Worm (Caenorhabditis elegans) whole organism, L2 larva: ENCODE measurements around the gene R03E9.2.

Source experiments
- ceh-16 ChIP-seq: fragments of 150-350 bp; optimal IDR thresholded peaks from 2 replicates; lab custom pipeline; 2014; ENCODE audit warnings: missing biosample characterization, missing genetic modification characterization
- ceh-82 ChIP-seq: fragments of 150-350 bp; optimal IDR thresholded peaks from 2 replicates; lab custom pipeline; 2014; ENCODE audit warnings: missing biosample characterization, missing genetic modification characterization
- elt-1 ChIP-seq: fragments of 150-350 bp; optimal IDR thresholded peaks from 2 replicates; lab custom pipeline; 2014; ENCODE audit warnings: missing biosample characterization, missing genetic modification characterization
- lin-39 ChIP-seq: fragments of 150-350 bp; optimal IDR thresholded peaks from 2 replicates; lab custom pipeline; 2014; ENCODE audit warnings: missing biosample characterization, missing genetic modification reagents, missing genetic modification characterization
- nhr-11 ChIP-seq: fragments of 150-350 bp; optimal IDR thresholded peaks from 2 replicates; lab custom pipeline; 2014; ENCODE audit warnings: missing biosample characterization, missing genetic modification characterization
- nhr-12 ChIP-seq: fragments of 150-350 bp; optimal IDR thresholded peaks from 2 replicates; lab custom pipeline; 2014; ENCODE audit warnings: missing biosample characterization, missing genetic modification characterization
- nhr-129 ChIP-seq: fragments of 150-350 bp; optimal IDR thresholded peaks from 2 replicates; lab custom pipeline; 2014; ENCODE audit warnings: missing biosample characterization, missing genetic modification characterization
- nhr-237 ChIP-seq: fragments of 150-350 bp; optimal IDR thresholded peaks from 2 replicates; lab custom pipeline; 2014; ENCODE audit warnings: missing biosample characterization, missing genetic modification characterization
- nhr-6 ChIP-seq: fragments of 150-350 bp; optimal IDR thresholded peaks from 2 replicates; lab custom pipeline; 2014; ENCODE audit warnings: missing biosample characterization, missing genetic modification characterization
- snpc-4 ChIP-seq: fragments of 150-350 bp; optimal IDR thresholded peaks from 2 replicates; lab custom pipeline; 2014; ENCODE audit warnings: missing biosample characterization, missing genetic modification characterization
- unc-39 ChIP-seq: fragments of 150-350 bp; optimal IDR thresholded peaks from 2 replicates; lab custom pipeline; 2014; ENCODE audit warnings: missing biosample characterization, missing genetic modification characterization
- ztf-4 ChIP-seq: fragments of 150-350 bp; optimal IDR thresholded peaks from 2 replicates; lab custom pipeline; 2014; ENCODE audit warnings: missing biosample characterization, missing genetic modification characterization

ce11 chrX:6743344-6743743 is 10.2 kb upstream of the R03E9.2 start:
- TF ChIP-seq nhr-12 (tag; lab: Kevin White, UChicago) = no peak
- TF ChIP-seq nhr-6 (tag; lab: Kevin White, UChicago) = no peak
- TF ChIP-seq lin-39 (tag; lab: Kevin White, UChicago) = no peak
- no peak for TF ChIP-seq ztf-4 (tag; lab: Kevin White, UChicago)
- no peak for TF ChIP-seq snpc-4
- no peak for TF ChIP-seq elt-1
- no peak for TF ChIP-seq unc-39 (tag; lab: Kevin White, UChicago)
- TF ChIP-seq ceh-82 (tag; lab: Kevin White, UChicago) = no peak
- no peak for TF ChIP-seq ceh-16
- TF ChIP-seq nhr-237 = no peak
- no peak for TF ChIP-seq nhr-129
- no peak for TF ChIP-seq nhr-11 (tag; lab: Kevin White, UChicago)
